Worm (Caenorhabditis elegans) whole organism, L4 larva: Measurements from ENCODE around the gene T24E12.13.

Experiments
- daf-16 ChIP-seq, 3 experiments: sonication (generic microtip); optimal IDR thresholded peaks; 2 replicates each; lab custom pipeline; 2016 to 2017; ENCODE audit warnings: missing genetic modification characterization in 3 of 3, missing genetic modification reagents in 3 of 3, mild to moderate bottlenecking in 2 of 3, missing compliant biosample characterization in 2 of 3, missing biosample characterization in 1 of 3, moderate library complexity in 1 of 3
- dpl-1 ChIP-seq: fragments of 150-350 bp; optimal IDR thresholded peaks from 2 replicates; lab custom pipeline; 2014; ENCODE audit warnings: missing biosample characterization, missing genetic modification reagents, missing genetic modification characterization
- nhr-10 ChIP-seq: fragments of 150-350 bp; optimal IDR thresholded peaks from 2 replicates; lab custom pipeline; 2014; ENCODE audit warnings: missing biosample characterization, missing genetic modification characterization
- tag-97 ChIP-seq: fragments of 200-800 bp; sonication (Bioruptor generic); IDR thresholded peaks from 2 replicates; pipeline ENCODE4 v1.3.6; 2022; ENCODE audit warnings: missing genetic modification characterization, missing compliant biosample characterization
- ztf-11 ChIP-seq: fragments of 150-350 bp; optimal IDR thresholded peaks from 2 replicates; lab custom pipeline; 2014; ENCODE audit warnings: missing biosample characterization, missing genetic modification characterization
- ztf-7 ChIP-seq: fragments of 150-350 bp; optimal IDR thresholded peaks from 2 replicates; lab custom pipeline; 2014; ENCODE audit warnings: missing biosample characterization, missing genetic modification characterization

DNA sequence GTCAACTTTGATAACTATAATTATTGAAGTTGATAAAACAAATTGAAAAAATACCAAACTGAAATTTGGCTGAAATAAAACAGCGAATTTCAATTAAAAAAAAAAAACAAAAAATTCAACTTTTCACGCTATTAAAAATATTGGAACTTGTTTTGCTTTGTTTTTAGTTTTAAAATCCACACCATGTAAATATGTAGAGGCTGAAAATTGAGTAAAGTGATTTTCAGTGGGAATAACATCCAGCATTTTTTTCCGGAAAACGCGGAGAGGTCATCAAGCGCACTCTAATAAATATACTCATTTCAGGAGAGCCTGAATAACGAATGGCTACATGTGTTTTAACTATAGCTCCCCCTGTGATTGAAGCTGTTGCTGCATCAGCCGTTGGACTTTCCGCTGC lies 33.7 kb upstream of the T24E12.13 start, which contains the start of gene rcd-1:
- TF ChIP-seq ztf-11 (tag; lab: Kevin White, UChicago) = no peak
- TF ChIP-seq dpl-1 = no peak
- TF ChIP-seq tag-97 = no peak
- TF ChIP-seq nhr-10 (tag; lab: Kevin White, UChicago) = no peak
- TF ChIP-seq daf-16 (GFP tag; optimal IDR thresholded peaks at IDR 0.05; lab: Kevin White, UChicago) = no peak
- no peak for TF ChIP-seq daf-16 (tag; optimal IDR thresholded peaks at IDR 0.05; lab: Kevin White, UChicago)
- no peak for TF ChIP-seq ztf-7 (tag; lab: Kevin White, UChicago)
